Worm (Caenorhabditis elegans): ENCODE results near the gene Y37D8A.6.
A peak's percentile ranks its signal among the peaks of the same experiment; 100 is the strongest.

Gene Y37D8A.6

DNA sequence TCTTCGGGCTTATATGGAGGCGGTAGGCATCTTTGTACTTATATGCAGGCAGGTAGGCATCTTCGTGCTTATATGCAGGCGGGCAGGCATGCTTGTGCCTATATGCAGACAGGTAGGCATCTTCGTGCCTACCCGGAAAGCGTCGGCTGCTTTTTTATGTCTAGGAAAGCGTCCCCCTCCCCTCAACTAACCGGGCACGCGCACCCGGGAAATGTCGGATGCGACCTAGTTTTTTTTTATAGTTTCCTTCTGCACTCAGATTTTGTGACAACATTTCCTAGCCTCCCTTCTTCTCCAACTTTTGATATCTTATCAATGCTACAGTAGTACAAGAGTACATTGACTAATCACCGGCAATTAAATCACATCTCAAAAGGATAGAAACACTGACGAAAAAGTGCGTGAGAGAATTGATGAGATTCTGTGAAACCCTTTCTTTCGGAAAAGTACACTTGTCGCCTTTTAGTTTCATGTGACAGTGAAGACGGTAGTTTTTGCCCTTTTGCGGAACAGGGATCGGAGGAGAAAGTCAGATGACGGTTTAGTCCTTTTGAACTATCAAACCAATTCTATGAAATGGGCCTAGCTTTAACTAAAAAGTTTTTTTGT is 21.0 kb downstream of the Y37D8A.6 start:
- TF ChIP-seq nhr-28 (tag; optimal IDR thresholded peaks at IDR 0.05) (no peak), ceh-39 (tag; optimal IDR thresholded peaks at IDR 0.05) (no peak), bed-3 (GFP tag; optimal IDR thresholded peaks at IDR 0.05) (no peak), mab-5 (tag; optimal IDR thresholded peaks at IDR 0.05) (no peak), zip-8 (tag; optimal IDR thresholded peaks at IDR 0.05) (no peak), mep-1 (tag; optimal IDR thresholded peaks at IDR 0.05) (no peak), pha-4 (tag; optimal IDR thresholded peaks at IDR 0.05) (no peak)

DNA sequence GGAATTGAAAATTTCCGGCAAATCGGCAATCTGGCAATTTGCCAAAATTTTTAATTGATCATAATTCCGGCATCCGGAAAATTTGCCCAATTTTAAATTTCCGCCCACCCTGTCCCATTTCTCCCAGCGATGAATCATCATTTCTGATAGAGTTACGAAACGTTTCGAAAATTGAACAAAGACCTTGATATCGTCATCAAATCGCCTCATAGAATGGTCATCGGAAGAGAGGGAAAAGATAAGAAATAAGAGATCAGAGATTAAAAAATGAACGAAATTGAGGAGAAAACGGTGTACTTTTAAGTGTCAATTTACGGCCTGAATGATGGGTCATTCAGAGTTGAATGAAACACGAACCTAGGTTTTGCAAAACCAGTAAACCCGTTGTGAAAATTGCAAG is 22.5 kb downstream of the Y37D8A.6 start:
- TF ChIP-seq mep-1 (tag; optimal IDR thresholded peaks at IDR 0.05), result no peak
- no peak for TF ChIP-seq unc-120 (tag; optimal IDR thresholded peaks at IDR 0.05; ENCODE audit: poor library complexity, severe bottlenecking)
- no peak for TF ChIP-seq sptf-1 (tag; optimal IDR thresholded peaks at IDR 0.05)
- peak; percentile 53 for TF ChIP-seq elt-3 (tag; optimal IDR thresholded peaks at IDR 0.05)
- TF ChIP-seq mab-5 (tag; optimal IDR thresholded peaks at IDR 0.05), result no peak

DNA sequence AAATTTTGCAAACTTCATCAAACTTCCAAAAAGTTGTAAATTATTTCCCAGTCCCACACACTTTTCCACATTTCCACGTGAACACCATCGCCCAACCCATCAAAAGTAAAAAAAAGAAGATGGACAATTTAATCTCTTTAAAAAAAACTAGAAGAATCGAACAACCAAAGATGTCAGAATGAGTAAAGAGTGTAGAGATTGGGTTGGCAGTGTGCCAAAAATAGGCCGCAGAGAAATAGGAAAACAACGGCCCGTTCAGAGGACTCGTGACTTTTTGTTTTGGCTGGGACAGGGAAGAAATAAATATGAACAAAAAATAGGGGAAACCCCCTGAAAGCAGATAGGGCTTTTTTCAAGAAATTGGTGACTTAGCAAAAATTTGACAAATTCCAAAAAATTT is 27.2 kb downstream of the Y37D8A.6 start:
- TF ChIP-seq flh-1 (GFP tag; optimal IDR thresholded peaks at IDR 0.05) (no peak), elt-3 (tag; optimal IDR thresholded peaks at IDR 0.05) (no peak), snpc-4 (tag; optimal IDR thresholded peaks at IDR 0.05) (no peak), ces-1 (GFP tag; optimal IDR thresholded peaks at IDR 0.05) (no peak), unc-120 (tag; optimal IDR thresholded peaks at IDR 0.05; ENCODE audit: poor library complexity, severe bottlenecking) (no peak), unc-39 (tag; optimal IDR thresholded peaks at IDR 0.05) (no peak), mls-2 (tag; optimal IDR thresholded peaks at IDR 0.05) (no peak), sem-2 (GFP tag; optimal IDR thresholded peaks at IDR 0.05) (no peak), mep-1 (tag; optimal IDR thresholded peaks at IDR 0.05) (no peak), elt-1 (tag; optimal IDR thresholded peaks at IDR 0.05; ENCODE audit: borderline replicate concordance, insufficient read depth) (no peak), ceh-83 (GFP tag; optimal IDR thresholded peaks at IDR 0.05) (no peak), pha-4 (tag; optimal IDR thresholded peaks at IDR 0.05) (no peak), nhr-28 (tag; optimal IDR thresholded peaks at IDR 0.05) (no peak), mab-5 (tag; optimal IDR thresholded peaks at IDR 0.05) (no peak), nhr-2 (tag; optimal IDR thresholded peaks at IDR 0.05) (no peak), blmp-1 (tag; optimal IDR thresholded peaks at IDR 0.05) (no peak), unc-62 (GFP tag; optimal IDR thresholded peaks at IDR 0.05) (no peak)

DNA sequence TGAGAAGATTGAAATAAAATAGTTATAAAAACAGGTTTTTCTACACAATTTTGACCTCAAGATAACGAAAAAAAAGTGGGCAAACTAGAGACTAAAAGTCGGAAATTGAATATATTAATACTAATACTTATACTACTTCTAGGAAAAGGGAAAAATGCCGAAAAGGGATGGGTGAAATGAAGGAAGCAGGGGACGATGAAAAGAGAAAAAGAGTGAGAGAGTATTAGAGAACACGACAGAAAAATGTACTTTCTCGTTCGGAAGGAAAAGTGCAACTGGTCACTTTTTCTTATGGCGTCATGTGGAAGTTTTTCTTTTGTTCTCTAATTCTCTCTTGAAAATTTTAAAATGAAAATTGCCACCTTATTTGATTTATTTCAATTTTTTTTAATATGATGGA is 28.8 kb downstream of the Y37D8A.6 start:
- TF ChIP-seq ceh-83 (GFP tag; optimal IDR thresholded peaks at IDR 0.05) (no peak), ces-1 (GFP tag; optimal IDR thresholded peaks at IDR 0.05) (peak; percentile 69)

DNA sequence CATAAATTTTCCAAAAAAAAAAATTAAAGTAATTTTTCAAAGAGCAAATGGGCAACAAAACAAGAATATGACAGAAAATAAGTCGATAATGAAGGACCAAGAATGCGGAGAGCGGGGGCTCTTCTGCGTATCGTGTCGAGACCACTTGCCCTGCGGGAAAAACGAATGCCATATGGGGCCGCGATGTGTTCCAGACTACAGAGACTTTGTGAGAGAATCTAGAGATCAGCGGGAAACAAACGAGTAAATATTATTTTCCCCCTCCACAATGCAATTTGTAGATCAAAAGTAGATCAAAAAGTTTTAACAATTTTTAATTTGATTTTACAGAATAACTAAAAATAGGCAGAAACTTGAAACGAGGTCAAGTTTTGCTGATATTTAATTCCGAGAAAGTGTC is 29.9 kb downstream of the Y37D8A.6 start:
- no peak for TF ChIP-seq mls-2 (tag; optimal IDR thresholded peaks at IDR 0.05)

DNA sequence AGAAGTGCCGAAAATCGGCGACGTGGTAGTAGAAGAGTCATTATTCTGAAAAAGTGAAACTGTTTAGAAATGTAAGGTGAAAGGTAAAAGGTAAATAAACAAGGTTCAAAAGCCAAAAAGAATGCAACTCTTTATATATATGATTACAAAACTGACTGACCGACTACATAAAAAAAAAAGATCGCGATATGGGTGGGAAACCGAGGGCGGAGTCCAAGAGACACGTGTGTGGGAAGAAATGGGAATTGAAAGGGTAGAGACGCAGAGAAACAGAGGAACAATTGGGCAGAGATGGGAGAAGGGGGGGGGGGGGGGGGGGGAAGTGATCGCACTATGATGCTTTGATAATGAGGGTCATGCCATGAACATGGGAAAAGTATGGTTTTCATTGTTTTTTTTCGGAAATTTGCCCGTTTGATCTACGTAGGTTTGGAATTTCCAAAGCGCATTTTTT is 31.2 kb downstream of the Y37D8A.6 start, which contains the start of gene Y37D8A.4:
Gene Y37D8A.4, minus strand, starts transcription at position 51 of the 454 bp plus-strand sequence.
- TF ChIP-seq unc-62 (GFP tag; optimal IDR thresholded peaks at IDR 0.05) (no peak), sptf-1 (tag; optimal IDR thresholded peaks at IDR 0.05) (no peak), M03D4.4 (tag; optimal IDR thresholded peaks at IDR 0.05) (no peak), lin-32 (GFP tag; optimal IDR thresholded peaks at IDR 0.05) (no peak), mep-1 (tag; optimal IDR thresholded peaks at IDR 0.05) (no peak), unc-39 (tag; optimal IDR thresholded peaks at IDR 0.05) (no peak), mab-5 (tag; optimal IDR thresholded peaks at IDR 0.05) (no peak), ceh-39 (tag; optimal IDR thresholded peaks at IDR 0.05) (no peak), drap-1 (GFP tag; optimal IDR thresholded peaks at IDR 0.05) (no peak)

DNA sequence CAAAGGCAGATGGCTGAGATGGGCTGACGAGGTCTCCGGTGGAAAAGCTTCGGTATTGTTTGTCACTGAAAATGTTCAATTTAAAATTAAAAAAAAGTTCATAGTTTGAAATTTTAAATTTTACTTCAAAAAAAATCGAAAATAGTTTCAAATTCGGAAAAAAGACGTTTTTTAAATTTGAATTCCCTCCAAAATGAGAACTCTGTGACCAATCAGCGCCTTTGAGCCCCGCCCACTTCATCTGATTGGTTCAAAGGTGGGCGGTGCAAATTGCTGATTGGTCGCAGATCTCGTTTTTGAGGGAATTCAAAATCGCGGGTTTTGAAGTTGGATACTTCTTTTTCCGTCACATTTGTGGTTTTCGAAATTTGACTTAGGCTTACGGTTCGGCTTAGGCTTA is 31.8 kb downstream of the Y37D8A.6 start:
- TF ChIP-seq mep-1 (tag; optimal IDR thresholded peaks at IDR 0.05), result no peak
- TF ChIP-seq mab-5 (tag; optimal IDR thresholded peaks at IDR 0.05), result no peak

DNA sequence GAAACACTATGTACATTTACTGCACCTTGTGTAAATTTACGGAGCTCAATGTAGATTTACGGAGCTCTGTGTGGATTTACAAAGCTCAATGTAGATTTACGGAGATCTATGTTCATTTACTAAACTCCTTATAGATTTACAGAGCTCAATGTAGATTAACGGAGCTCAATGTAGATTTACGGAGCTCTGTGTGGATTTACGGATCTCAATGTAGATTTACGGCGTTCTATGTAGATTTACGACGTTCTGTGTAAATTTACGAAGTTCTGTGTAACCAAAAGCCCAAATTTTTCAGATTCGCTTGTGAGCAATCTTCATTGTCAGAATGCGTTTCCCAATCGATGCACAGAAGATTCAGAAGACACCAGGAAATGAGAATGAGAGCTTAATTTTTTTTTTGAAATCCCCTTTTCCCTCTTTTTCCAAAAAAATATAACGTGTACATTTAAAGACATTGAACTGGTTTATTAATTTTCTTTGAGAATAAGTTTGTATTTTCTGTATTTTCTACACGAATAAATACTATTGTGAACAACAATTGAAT is 33.3 kb downstream of the Y37D8A.6 start:
- TF ChIP-seq ham-2 (GFP tag; optimal IDR thresholded peaks at IDR 0.05) (no peak), nhr-28 (tag; optimal IDR thresholded peaks at IDR 0.05) (no peak), zip-8 (tag; optimal IDR thresholded peaks at IDR 0.05) (no peak), flh-1 (GFP tag; optimal IDR thresholded peaks at IDR 0.05) (no peak), pha-4 (tag; optimal IDR thresholded peaks at IDR 0.05) (no peak), ceh-83 (GFP tag; optimal IDR thresholded peaks at IDR 0.05) (no peak), ceh-39 (tag; optimal IDR thresholded peaks at IDR 0.05) (no peak), lin-13 (tag; optimal IDR thresholded peaks at IDR 0.05) (no peak), unc-39 (tag; optimal IDR thresholded peaks at IDR 0.05) (no peak), ztf-11 (tag; optimal IDR thresholded peaks at IDR 0.05) (no peak), bed-3 (GFP tag; optimal IDR thresholded peaks at IDR 0.05) (no peak), nhr-76 (tag; optimal IDR thresholded peaks at IDR 0.05) (no peak), nhr-2 (tag; optimal IDR thresholded peaks at IDR 0.05) (no peak), M03D4.4 (tag; optimal IDR thresholded peaks at IDR 0.05) (no peak), mls-2 (tag; optimal IDR thresholded peaks at IDR 0.05) (no peak)
